Fruit fly (Drosophila melanogaster): ENCODE results near the gene js.

DNA sequence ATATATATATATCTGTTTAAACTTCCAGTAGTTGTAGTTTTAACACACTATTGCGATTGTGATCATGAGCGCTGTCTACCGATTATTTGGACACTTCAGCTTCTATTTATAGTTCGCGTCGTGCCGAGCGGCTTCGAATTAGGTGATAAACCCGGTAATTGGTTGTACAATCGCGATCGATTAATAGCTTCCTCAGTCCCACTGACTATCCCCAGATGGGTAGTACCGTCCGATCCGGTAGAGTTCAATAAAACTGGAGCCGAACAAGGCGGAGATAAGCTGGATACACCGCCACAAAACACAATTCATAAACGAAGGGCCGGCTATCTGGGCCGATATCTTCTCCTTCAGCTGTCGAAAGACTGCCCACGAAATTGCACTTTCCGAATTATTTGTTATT lies 30.2 kb downstream of the js start:
- TF ChIP-seq CG3281 (GFP tag; optimal IDR thresholded peaks at IDR 0.05) (no peak), Ets97D (GFP tag; optimal IDR thresholded peaks at IDR 0.05) (no peak), CG3847 (GFP tag; IDR thresholded peaks at IDR 0.05) (no peak), CG13624 (GFP tag; optimal IDR thresholded peaks at IDR 0.05) (no peak)
